Fruit fly (Drosophila melanogaster) whole organism, embryonic: Measurements from ENCODE around the gene CG7227.

Experiments used
- CG10147 ChIP-seq: fragments of 200-800 bp; sonication (Bioruptor generic); optimal IDR thresholded peaks from 2 replicates; lab custom pipeline; 2019; ENCODE audit warnings: missing biosample characterization, mild to moderate bottlenecking, missing genetic modification characterization, moderate library complexity
- CG10209 ChIP-seq: fragments of 200-800 bp; sonication (Bioruptor generic); optimal IDR thresholded peaks from 3 replicates; lab custom pipeline; 2017; ENCODE audit warnings: missing biosample characterization, mild to moderate bottlenecking, missing genetic modification characterization, missing genetic modification reagents
- CG10267 ChIP-seq: fragments of 200-800 bp; sonication (Bioruptor generic); optimal IDR thresholded peaks from 2 replicates; lab custom pipeline; 2018; ENCODE audit warnings: missing biosample characterization, mild to moderate bottlenecking, missing genetic modification characterization, moderate library complexity
- CG10654 ChIP-seq: fragments of 200-800 bp; sonication (Bioruptor generic); optimal IDR thresholded peaks from 2 replicates; lab custom pipeline; 2016; ENCODE audit warnings: missing biosample characterization, missing genetic modification characterization
- CG11247 ChIP-seq: fragments of 200-800 bp; sonication (Bioruptor generic); IDR thresholded peaks from 2 replicates; pipeline ENCODE4 v1.3.6; 2022; ENCODE audit warnings: missing biosample characterization, missing genetic modification characterization
- CG12219 ChIP-seq: fragments of 200-800 bp; sonication (Bioruptor generic); optimal IDR thresholded peaks from 3 replicates; lab custom pipeline; 2018; ENCODE audit warnings: missing biosample characterization, mild to moderate bottlenecking, missing genetic modification characterization
- CG14667 ChIP-seq: fragments of 200-800 bp; sonication (Bioruptor generic); IDR thresholded peaks from 2 replicates; pipeline ENCODE4 v1.3.6; 2022; ENCODE audit warnings: missing biosample characterization, missing genetic modification characterization
- CG15269 ChIP-seq: fragments of 200-800 bp; sonication (Bioruptor generic); optimal IDR thresholded peaks from 2 replicates; lab custom pipeline; 2018; ENCODE audit warnings: missing biosample characterization, mild to moderate bottlenecking, missing genetic modification characterization, moderate library complexity
- CG17829 ChIP-seq: fragments of 200-800 bp; optimal IDR thresholded peaks from 2 replicates; lab custom pipeline; 2019; ENCODE audit warnings: missing biosample characterization, mild to moderate bottlenecking, missing genetic modification characterization, moderate library complexity
- CG17912 ChIP-seq: fragments of 200-800 bp; sonication (Bioruptor generic); optimal IDR thresholded peaks from 2 replicates; lab custom pipeline; 2018; ENCODE audit warnings: missing biosample characterization, mild to moderate bottlenecking, missing genetic modification characterization
- CG18011 ChIP-seq: fragments of 200-800 bp; sonication (Bioruptor generic); optimal IDR thresholded peaks from 2 replicates; lab custom pipeline; 2017; ENCODE audit warnings: missing biosample characterization, missing genetic modification characterization, mild to moderate bottlenecking, moderate library complexity, missing genotype
- CG18599 ChIP-seq: fragments of 200-800 bp; sonication (Bioruptor generic); optimal IDR thresholded peaks from 3 replicates; lab custom pipeline; 2017; ENCODE audit warnings: missing biosample characterization, missing genetic modification characterization, mild to moderate bottlenecking, moderate library complexity, missing genetic modification reagents
- CG32772 ChIP-seq: fragments of 200-800 bp; sonication (Bioruptor generic); IDR thresholded peaks from 2 replicates; pipeline ENCODE4 v1.3.6; 2022; ENCODE audit warnings: missing biosample characterization, missing genetic modification characterization
- CG4707 ChIP-seq: fragments of 200-800 bp; sonication (Bioruptor generic); optimal IDR thresholded peaks from 2 replicates; lab custom pipeline; 2018; ENCODE audit warnings: missing biosample characterization, mild to moderate bottlenecking, missing genetic modification characterization, moderate library complexity
- CG7357 ChIP-seq: fragments of 200-800 bp; sonication (Bioruptor generic); IDR thresholded peaks from 3 replicates; pipeline ENCODE4 v1.3.6; 2022; ENCODE audit warnings: missing biosample characterization, missing genetic modification characterization
- CG7372 ChIP-seq: fragments of 200-800 bp; sonication (Bioruptor generic); IDR thresholded peaks from 2 replicates; pipeline ENCODE4 v1.3.6; 2022; ENCODE audit warnings: missing biosample characterization, missing genetic modification characterization
- CG9437 ChIP-seq: fragments of 200-800 bp; sonication (Bioruptor generic); optimal IDR thresholded peaks from 2 replicates; lab custom pipeline; 2018; ENCODE audit warnings: missing biosample characterization, mild to moderate bottlenecking, missing genetic modification characterization
- CG9876 ChIP-seq: fragments of 200-800 bp; sonication (Bioruptor generic); optimal IDR thresholded peaks from 2 replicates; lab custom pipeline; 2016; ENCODE audit warnings: missing biosample characterization, missing genetic modification characterization
- CrebB ChIP-seq: fragments of 200-800 bp; sonication (Bioruptor generic); optimal IDR thresholded peaks from 3 replicates; lab custom pipeline; 2018; ENCODE audit warnings: missing biosample characterization, mild to moderate bottlenecking, missing genetic modification characterization
- Ets65A ChIP-seq: fragments of 200-800 bp; sonication (Bioruptor generic); peaks from one replicate; lab custom pipeline; 2016; ENCODE audit warnings: missing biosample characterization, missing genetic modification characterization
- Fer2 ChIP-seq: fragments of 200-800 bp; sonication (Bioruptor generic); optimal IDR thresholded peaks from 2 replicates; lab custom pipeline; 2018; ENCODE audit warnings: missing biosample characterization, mild to moderate bottlenecking, missing genetic modification characterization, moderate library complexity
- GATAe ChIP-seq: fragments of 200-800 bp; sonication (Bioruptor generic); conservative IDR thresholded peaks from 2 replicates; pipeline ENCODE4 v1.3.6; 2022; ENCODE audit warnings: missing biosample characterization, missing genetic modification characterization
- HHEX ChIP-seq: fragments of 200-800 bp; sonication (Bioruptor generic); optimal IDR thresholded peaks from 3 replicates; lab custom pipeline; 2017; ENCODE audit warnings: missing biosample characterization, mild to moderate bottlenecking, missing genetic modification characterization, missing genetic modification reagents
- HmgD ChIP-seq: fragments of 200-800 bp; sonication (Bioruptor generic); optimal IDR thresholded peaks from 3 replicates; lab custom pipeline; 2016; ENCODE audit warnings: missing biosample characterization, missing genetic modification characterization
- Jarid2 ChIP-seq: fragments of 200-800 bp; sonication (Bioruptor generic); optimal IDR thresholded peaks from 3 replicates; lab custom pipeline; 2017; ENCODE audit warnings: mild to moderate bottlenecking, missing biosample characterization, missing genetic modification reagents, missing genetic modification characterization
- NfI ChIP-seq: fragments of 200-800 bp; sonication (Bioruptor generic); optimal IDR thresholded peaks from 3 replicates; lab custom pipeline; 2018; ENCODE audit warnings: missing biosample characterization, mild to moderate bottlenecking, missing genetic modification characterization, moderate library complexity
- Poxn ChIP-seq: fragments of 200-800 bp; sonication (Bioruptor generic); IDR thresholded peaks from 2 replicates; pipeline ENCODE4 v1.3.6; 2022; ENCODE audit warnings: missing biosample characterization, missing genetic modification characterization
- Rx ChIP-seq: fragments of 200-800 bp; sonication (Bioruptor generic); IDR thresholded peaks from 2 replicates; pipeline ENCODE4 v1.3.6; 2022; ENCODE audit warnings: missing biosample characterization, missing genetic modification characterization
- Trl ChIP-seq, 3 experiments: fragments of >200 bp in 2 of 3; fragments of 200-800 bp in 1 of 3; sonication (Bioruptor generic) in 1 of 3; optimal IDR thresholded peaks; 2 replicates in 1 of 3; 3 replicates in 2 of 3; lab custom pipeline; 2016 to 2017; ENCODE audit warnings: missing biosample characterization in 1 of 3, missing genetic modification characterization in 1 of 3
- YL-1 ChIP-seq: fragments of 200-800 bp; sonication (Bioruptor generic); optimal IDR thresholded peaks from 3 replicates; lab custom pipeline; 2017; ENCODE audit warnings: missing biosample characterization, mild to moderate bottlenecking, missing genetic modification characterization
- bab2 ChIP-seq: fragments of 200-800 bp; sonication (Bioruptor generic); optimal IDR thresholded peaks from 2 replicates; lab custom pipeline; 2016; ENCODE audit warnings: missing biosample characterization, missing genetic modification characterization
- btn ChIP-seq: fragments of 200-800 bp; sonication (Bioruptor generic); optimal IDR thresholded peaks from 2 replicates; lab custom pipeline; 2016; ENCODE audit warnings: missing biosample characterization, missing genetic modification characterization
- crc ChIP-seq: fragments of 200-800 bp; sonication (Bioruptor generic); optimal IDR thresholded peaks from 2 replicates; lab custom pipeline; 2016; ENCODE audit warnings: missing biosample characterization, missing genetic modification characterization
- dmrt11E ChIP-seq: fragments of 200-800 bp; sonication (Bioruptor generic); optimal IDR thresholded peaks from 3 replicates; lab custom pipeline; 2018; ENCODE audit warnings: missing biosample characterization, mild to moderate bottlenecking, missing genetic modification characterization, moderate library complexity
- jigr1 ChIP-seq: fragments of 200-800 bp; sonication (Bioruptor generic); IDR thresholded peaks from 3 replicates; pipeline ENCODE4 v1.3.6; 2022; ENCODE audit warnings: missing biosample characterization, missing genetic modification characterization
- knrl ChIP-seq: fragments of 200-800 bp; sonication (Bioruptor generic); IDR thresholded peaks from 3 replicates; pipeline ENCODE4 v1.3.6; 2022; ENCODE audit warnings: missing biosample characterization, missing genetic modification characterization; ENCODE audit not compliant: partially characterized antibody
- mam ChIP-seq: fragments of 200-800 bp; sonication (Bioruptor generic); optimal IDR thresholded peaks from 3 replicates; lab custom pipeline; 2016; ENCODE audit warnings: missing biosample characterization, missing genetic modification characterization
- odd ChIP-seq: fragments of 200-800 bp; sonication (Bioruptor generic); optimal IDR thresholded peaks from 2 replicates; lab custom pipeline; 2017; ENCODE audit warnings: missing biosample characterization, mild to moderate bottlenecking, missing genetic modification characterization
- p53 ChIP-seq: fragments of 200-800 bp; sonication (Bioruptor generic); optimal IDR thresholded peaks from 2 replicates; lab custom pipeline; 2016; ENCODE audit warnings: missing biosample characterization, missing genetic modification characterization
- pho ChIP-seq: fragments of 200-800 bp; sonication (Bioruptor generic); optimal IDR thresholded peaks from 2 replicates; lab custom pipeline; 2016; ENCODE audit warnings: missing biosample characterization, missing genetic modification characterization
- pnt ChIP-seq: fragments of 200-800 bp; sonication (Bioruptor generic); optimal IDR thresholded peaks from 3 replicates; lab custom pipeline; 2016; ENCODE audit warnings: missing biosample characterization, missing genetic modification characterization
- run ChIP-seq: fragments of 200-800 bp; sonication (Bioruptor generic); optimal IDR thresholded peaks from 3 replicates; lab custom pipeline; 2018; ENCODE audit warnings: missing biosample characterization, mild to moderate bottlenecking, missing genetic modification characterization
- sd ChIP-seq: fragments of 200-800 bp; sonication (Bioruptor generic); optimal IDR thresholded peaks from 3 replicates; lab custom pipeline; 2018; ENCODE audit warnings: missing biosample characterization, mild to moderate bottlenecking, missing genetic modification characterization, moderate library complexity
- sna ChIP-seq: fragments of 200-800 bp; sonication (Bioruptor generic); IDR thresholded peaks from 2 replicates; pipeline ENCODE4 v1.3.6; 2022; ENCODE audit warnings: missing biosample characterization, missing genetic modification characterization; ENCODE audit not compliant: partially characterized antibody
- sob ChIP-seq: fragments of 200-800 bp; sonication (Bioruptor generic); IDR thresholded peaks from 2 replicates; pipeline ENCODE4 v1.3.6; 2022; ENCODE audit warnings: missing biosample characterization, missing genetic modification characterization
- sqz ChIP-seq: fragments of 200-800 bp; sonication (Bioruptor generic); optimal IDR thresholded peaks from 3 replicates; lab custom pipeline; 2018; ENCODE audit warnings: missing biosample characterization, mild to moderate bottlenecking, missing genetic modification characterization
- ttk ChIP-seq: fragments of 200-800 bp; sonication (Bioruptor generic); IDR thresholded peaks from 2 replicates; pipeline ENCODE4 v2.1.2; 2022; ENCODE audit warnings: missing biosample characterization, missing genetic modification characterization
- z ChIP-seq: fragments of 200-800 bp; sonication (Bioruptor generic); IDR thresholded peaks from 3 replicates; pipeline ENCODE4 v1.3.6; 2022; ENCODE audit warnings: missing biosample characterization, missing genetic modification characterization

The CG7227 gene

dm6 chr2L:7960581-7961530 lies 37.1 kb downstream of the CG7227 start (continued):
- TF ChIP-seq CG4707 (no peak), HmgD (GFP tag; lab: Kevin White, UChicago) (no peak), CG12219 (GFP tag; lab: Kevin White, UChicago) (no peak), jigr1 (GFP tag; lab: Robert Waterston, UW) (no peak), bab2 (GFP tag; lab: Kevin White, UChicago) (no peak), Poxn (GFP tag; lab: Robert Waterston, UW) (0 out of 2 replicates have a peak, but pooled peaks have one; percentile 5), dmrt11E (tag; lab: Kevin White, UChicago) (no peak), CrebB (peak; percentile 49), sob (GFP tag; lab: Robert Waterston, UW) (peak; percentile 69), CG17829 (tag; lab: Kevin White, UChicago) (no peak), z (GFP tag; lab: Robert Waterston, UW) (no peak), odd (peak; percentile 47), CG10209 (GFP tag; lab: Kevin White, UChicago) (peak; percentile 26), crc (GFP tag; lab: Kevin White, UChicago) (no peak), mam (GFP tag; lab: Kevin White, UChicago) (no peak), GATAe (GFP tag; lab: Robert Waterston, UW) (no peak), YL-1 (GFP tag; lab: Kevin White, UChicago) (peak; percentile 5), sd (peak; percentile 54), CG11247 (GFP tag; lab: Robert Waterston, UW) (0 out of 2 replicates have a peak, but pooled peaks have one; percentile 15), HHEX (GFP tag; lab: Kevin White, UChicago) (peak; percentile 70), CG32772 (GFP tag; lab: Robert Waterston, UW) (no peak), btn (GFP tag; lab: Kevin White, UChicago) (no peak), NfI (peak; percentile 64), CG18011 (GFP tag; lab: Kevin White, UChicago) (peak; percentile 13), CG15269 (tag; lab: Kevin White, UChicago) (peak; percentile 48), Rx (GFP tag; lab: Robert Waterston, UW) (no peak), CG10654 (GFP tag; lab: Kevin White, UChicago) (peak; percentile 1), Fer2 (tag; lab: Kevin White, UChicago) (peak; percentile 48), knrl (GFP tag; lab: Robert Waterston, UW) (no peak), ttk (GFP tag; lab: Robert Waterston, UW) (no peak), sqz (no peak), run (tag; lab: Kevin White, UChicago) (no peak), CG10267 (no peak), sna (GFP tag; lab: Robert Waterston, UW) (no peak), CG18599 (GFP tag; lab: Kevin White, UChicago) (peak; percentile 79), CG17912 (GFP tag; lab: Kevin White, UChicago) (no peak), Trl (optimal IDR thresholded peaks at IDR 0.05; lab: Kevin White, UChicago) (peak in 1 of 2 experiments; percentile 20), Trl (GFP tag; optimal IDR thresholded peaks at IDR 0.05; lab: Kevin White, UChicago) (no peak), pho (GFP tag; lab: Kevin White, UChicago) (no peak), CG7372 (GFP tag; lab: Robert Waterston, UW) (no peak), CG9876 (GFP tag; lab: Kevin White, UChicago) (no peak), CG14667 (no peak), Jarid2 (GFP tag; lab: Kevin White, UChicago) (peak; percentile 30), pnt (GFP tag; lab: Kevin White, UChicago) (no peak), CG7357 (GFP tag; lab: Robert Waterston, UW) (no peak), CG10147 (peak; percentile 25), Ets65A (GFP tag; lab: Kevin White, UChicago) (no peak), CG9437 (GFP tag; lab: Kevin White, UChicago) (peak; percentile 83), p53 (GFP tag; lab: Kevin White, UChicago) (no peak)
